Worm (Caenorhabditis elegans) whole organism, L4/young adult: ENCODE measurements around the gene acbp-5.

Experiments used
- W03F9.2 ChIP-seq: fragments of 150-350 bp; optimal IDR thresholded peaks from 2 replicates; lab custom pipeline; 2014; ENCODE audit warnings: missing biosample characterization, missing genetic modification characterization
- dao-5 ChIP-seq: sonication (generic microtip); optimal IDR thresholded peaks from 2 replicates; lab custom pipeline; 2016; ENCODE audit warnings: missing genotype, missing genetic modification characterization, moderate library complexity, missing compliant biosample characterization
- him-1 ChIP-seq: sonication (generic microtip); optimal IDR thresholded peaks from 2 replicates; lab custom pipeline; 2016; ENCODE audit warnings: missing genotype, missing genetic modification reagents, missing genetic modification characterization, missing compliant biosample characterization

Gene acbp-5

DNA sequence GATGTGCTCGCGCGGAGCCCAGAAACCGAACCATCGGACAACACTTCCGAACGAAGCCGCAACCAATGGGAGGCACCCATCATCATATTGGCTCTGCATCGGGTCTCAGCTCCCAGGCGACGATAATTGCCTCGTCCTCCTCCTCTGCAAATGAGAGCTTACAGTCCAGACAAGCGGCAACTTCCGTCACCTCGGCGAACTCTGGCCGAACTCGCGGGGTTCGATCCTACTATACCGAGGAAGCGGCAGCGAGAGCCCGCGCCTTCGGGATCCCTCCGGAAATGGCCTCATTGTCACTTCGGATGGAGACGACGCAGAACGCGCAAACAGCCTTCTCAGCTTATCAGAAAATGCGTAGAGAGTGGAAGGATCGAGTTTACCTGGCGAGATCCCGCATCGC is 13.5 kb upstream of the acbp-5 start:
- TF ChIP-seq him-1, result no peak
- no peak for TF ChIP-seq dao-5
- TF ChIP-seq W03F9.2 (tag; lab: Kevin White, UChicago), result no peak

DNA sequence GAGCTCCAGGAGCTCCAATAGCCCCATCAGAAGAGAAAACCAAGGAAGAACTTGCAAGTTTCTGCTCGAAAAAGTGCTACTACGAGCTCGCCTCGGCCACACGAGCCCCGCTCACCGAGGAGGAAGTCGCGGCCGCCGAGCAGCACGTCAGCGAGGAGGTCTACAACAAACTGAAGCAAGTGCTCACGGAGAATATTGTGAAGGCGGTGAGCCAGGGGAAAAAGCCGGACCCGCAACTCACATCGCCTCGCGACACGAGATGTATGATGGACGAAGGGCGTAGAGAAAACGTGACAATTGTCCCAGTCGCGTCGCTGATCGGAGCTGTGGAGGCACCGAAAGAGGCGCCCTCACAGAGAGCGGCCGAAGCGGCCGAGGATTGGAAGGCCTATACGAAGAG is 11.2 kb upstream of the acbp-5 start:
- no peak for TF ChIP-seq him-1
- no peak for TF ChIP-seq W03F9.2 (tag; lab: Kevin White, UChicago)
- TF ChIP-seq dao-5, result no peak

DNA sequence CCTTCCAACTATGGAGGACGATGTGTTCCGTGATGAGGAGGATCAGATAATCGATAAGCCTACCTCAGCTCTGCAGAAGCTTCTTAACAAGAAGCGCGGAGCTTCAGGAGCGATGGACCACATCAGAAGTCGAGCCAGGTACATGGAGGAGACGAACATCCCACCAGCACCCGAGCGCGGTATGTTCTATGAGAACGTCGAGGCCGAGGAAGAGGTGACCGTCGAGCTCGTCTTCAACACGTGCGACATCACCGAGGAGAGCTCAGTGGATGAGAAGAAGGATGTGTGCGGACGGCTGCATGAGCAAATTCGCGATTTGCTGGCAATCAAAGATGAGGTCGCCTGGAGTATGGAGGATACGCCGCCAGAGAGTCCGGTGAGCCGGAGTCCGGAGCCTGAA is 10.5 kb upstream of the acbp-5 start:
- TF ChIP-seq W03F9.2 (tag; lab: Kevin White, UChicago) (no peak), him-1 (no peak), dao-5 (no peak)

- TF ChIP-seq W03F9.2 (tag; lab: Kevin White, UChicago) (no peak), him-1 (no peak), dao-5 (no peak)
These were observed 9.9 kb upstream of the acbp-5 start for ce11 chrIII:13651414-13651813.

ce11 chrIII:13648540-13648939 is 7.1 kb upstream of the acbp-5 start:
- TF ChIP-seq dao-5 (no peak), him-1 (no peak), W03F9.2 (tag; lab: Kevin White, UChicago) (no peak)

ce11 chrIII:13645885-13646488 is 4.5 kb upstream of the acbp-5 start:
- TF ChIP-seq W03F9.2 (tag; lab: Kevin White, UChicago), result no peak
- no peak for TF ChIP-seq him-1
- no peak for TF ChIP-seq dao-5

- TF ChIP-seq him-1 (no peak), W03F9.2 (tag; lab: Kevin White, UChicago) (no peak), dao-5 (no peak)
These were observed 2.8 kb upstream of the acbp-5 start for ce11 chrIII:13644279-13644678.

DNA sequence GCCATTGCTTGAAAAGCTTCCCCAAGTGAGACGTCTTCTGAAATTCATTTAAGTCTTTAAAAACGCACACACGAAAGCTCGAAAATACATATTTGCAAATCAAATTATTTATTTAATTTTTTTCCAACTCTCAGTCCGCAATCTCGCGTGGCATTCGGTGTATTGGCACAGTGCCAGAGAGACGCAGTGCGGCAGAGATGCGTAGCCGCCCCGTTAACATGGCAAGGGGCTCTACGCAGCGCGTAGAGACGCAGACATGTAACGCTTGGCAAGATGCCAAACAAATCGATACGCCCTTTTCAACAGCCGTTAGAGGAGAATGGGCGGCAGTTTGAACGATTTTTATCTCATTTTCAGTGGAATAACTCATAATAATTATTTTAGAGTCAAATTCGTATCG is 2.0 kb upstream of the acbp-5 start, which contains the start of the genes drr-2 and set-16:
drr-2 (minus strand) TSS at position 37 of the 400 bp plus-strand sequence.
set-16 (plus strand) TSS at position 383 of the 400 bp plus-strand sequence.
- TF ChIP-seq dao-5 (peak; percentile 68), him-1 (peak; percentile 96), W03F9.2 (tag; lab: Kevin White, UChicago) (peak; percentile 98)

DNA sequence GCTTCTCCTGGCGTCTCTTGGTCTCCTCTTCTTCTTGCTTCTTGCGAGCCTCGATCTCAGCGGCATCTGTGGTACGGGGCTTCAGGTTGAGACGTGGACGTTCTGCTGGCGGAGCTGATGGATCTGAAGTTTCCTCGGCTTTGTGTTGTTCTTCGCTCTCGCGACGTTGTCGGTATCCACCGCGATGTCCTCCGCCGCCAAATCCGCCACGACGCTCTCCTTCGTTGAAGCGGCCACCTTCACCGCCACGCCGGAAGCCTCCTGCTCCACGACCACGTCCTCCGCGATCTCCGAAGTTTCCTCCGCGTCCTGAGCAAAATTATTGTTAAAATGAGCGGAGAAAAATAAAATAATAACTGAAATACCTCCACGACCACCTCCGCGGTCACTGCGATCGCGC is 1.3 kb upstream of the acbp-5 start:
- no peak for TF ChIP-seq him-1
- TF ChIP-seq W03F9.2 (tag; lab: Kevin White, UChicago), result no peak
- TF ChIP-seq dao-5, result no peak

DNA sequence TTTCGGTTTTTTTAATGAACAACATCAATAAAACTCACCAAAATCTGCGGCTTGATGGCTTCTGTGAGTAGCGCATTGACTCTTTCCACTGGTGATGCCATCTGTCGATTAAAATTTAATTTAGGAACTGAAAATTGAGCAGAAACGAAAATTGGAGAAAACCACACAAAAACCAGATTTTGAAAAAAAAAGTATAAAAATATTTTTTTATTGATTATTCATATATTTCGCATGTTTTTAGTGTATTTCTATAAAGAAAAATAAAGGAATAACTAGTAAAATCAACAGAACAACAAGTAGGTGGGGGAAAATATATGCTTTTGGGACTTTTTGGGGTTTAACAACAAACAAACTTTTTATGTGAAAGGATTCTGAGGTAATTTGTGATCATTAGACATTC is 739 bp upstream of the acbp-5 start, which contains the start of gene T12D8.10:
T12D8.10 (minus strand) TSS at position 101 of the 400 bp plus-strand sequence.
- no peak for TF ChIP-seq him-1

ce11 chrIII:13640869-13641268 is 619 bp downstream of the acbp-5 start:
- no peak for TF ChIP-seq W03F9.2 (tag; lab: Kevin White, UChicago)
- TF ChIP-seq dao-5, result no peak
- TF ChIP-seq him-1, result no peak

DNA sequence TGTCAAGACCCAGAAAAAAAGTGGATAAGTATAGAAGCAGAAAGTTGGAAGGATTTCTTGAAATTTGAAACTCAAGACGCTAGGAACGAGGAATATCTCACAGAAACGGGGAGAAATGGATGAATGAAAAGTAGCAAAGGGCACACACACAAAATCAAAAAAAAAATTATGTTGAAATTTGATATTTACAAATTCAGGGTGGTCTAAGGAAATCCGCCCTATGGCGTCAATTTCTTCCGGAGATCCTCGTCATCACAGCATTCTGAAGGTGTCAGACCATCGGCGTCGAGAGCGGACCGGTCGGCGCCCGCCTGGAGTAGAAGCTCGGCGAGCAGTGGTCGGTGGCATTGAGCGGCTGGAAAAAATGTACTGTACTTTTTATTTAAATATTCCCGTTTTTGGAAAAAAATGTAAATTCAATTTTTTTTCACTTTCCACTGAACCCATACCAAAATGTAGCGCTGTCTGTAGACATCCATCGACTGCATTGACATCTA is 1.4 kb downstream of the acbp-5 start:
- TF ChIP-seq W03F9.2 (tag; lab: Kevin White, UChicago), result no peak
- no peak for TF ChIP-seq dao-5
- TF ChIP-seq him-1, result no peak

DNA sequence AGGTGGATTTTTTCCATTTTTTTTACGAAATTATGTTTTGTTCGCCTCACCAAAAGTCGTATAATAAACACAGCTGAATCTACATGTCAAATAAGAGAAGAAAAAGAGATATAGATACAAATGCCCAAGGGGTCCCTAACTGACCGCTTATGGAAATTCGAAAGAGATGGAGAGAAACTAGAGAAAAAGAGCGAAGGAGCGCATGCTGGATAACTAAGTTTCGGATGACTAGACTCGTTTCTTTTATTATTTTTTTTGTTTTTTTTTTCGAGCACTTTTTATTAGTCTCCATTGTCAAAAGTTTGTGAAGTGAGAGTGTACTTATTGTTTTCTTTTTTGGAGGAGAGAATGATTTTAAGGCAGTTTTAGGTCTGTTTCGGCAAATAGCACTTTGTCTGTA is 3.8 kb downstream of the acbp-5 start:
- TF ChIP-seq dao-5 (no peak), him-1 (no peak), W03F9.2 (tag; lab: Kevin White, UChicago) (no peak)

DNA sequence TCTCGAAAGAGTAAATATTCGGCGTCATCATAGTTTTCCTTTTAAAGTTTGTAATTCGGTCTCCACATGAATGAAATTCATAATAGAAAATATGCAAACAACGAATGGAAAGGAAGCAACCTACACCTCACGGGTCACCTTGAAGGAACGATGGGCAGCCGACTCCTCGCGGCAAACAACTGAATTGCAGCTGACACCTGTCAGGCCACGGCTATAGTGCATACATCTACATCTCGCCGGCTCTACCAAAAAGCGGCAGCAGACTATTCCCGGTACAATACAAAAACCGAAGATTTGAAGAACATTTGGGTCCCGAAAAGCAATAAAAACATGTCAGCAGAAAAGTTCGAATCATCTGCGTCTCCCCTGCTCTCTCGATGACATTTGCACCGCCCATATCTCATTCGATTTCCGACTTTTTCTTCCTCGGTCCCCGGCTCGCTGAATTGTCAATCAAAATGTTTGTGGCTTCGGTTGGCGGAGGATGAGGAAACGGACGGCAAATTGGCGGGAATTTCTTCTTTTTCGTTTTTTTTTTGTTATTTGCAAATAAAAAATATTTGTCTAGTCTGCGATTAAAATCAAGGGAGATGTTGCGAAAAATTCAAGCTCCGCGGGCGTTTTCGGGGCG is 5.6 kb downstream of the acbp-5 start:
- TF ChIP-seq him-1 (no peak), dao-5 (no peak)

ce11 chrIII:13635235-13635634 is 6.3 kb downstream of the acbp-5 start:
- no peak for TF ChIP-seq dao-5
- TF ChIP-seq him-1, result no peak
- no peak for TF ChIP-seq W03F9.2 (tag; lab: Kevin White, UChicago)

DNA sequence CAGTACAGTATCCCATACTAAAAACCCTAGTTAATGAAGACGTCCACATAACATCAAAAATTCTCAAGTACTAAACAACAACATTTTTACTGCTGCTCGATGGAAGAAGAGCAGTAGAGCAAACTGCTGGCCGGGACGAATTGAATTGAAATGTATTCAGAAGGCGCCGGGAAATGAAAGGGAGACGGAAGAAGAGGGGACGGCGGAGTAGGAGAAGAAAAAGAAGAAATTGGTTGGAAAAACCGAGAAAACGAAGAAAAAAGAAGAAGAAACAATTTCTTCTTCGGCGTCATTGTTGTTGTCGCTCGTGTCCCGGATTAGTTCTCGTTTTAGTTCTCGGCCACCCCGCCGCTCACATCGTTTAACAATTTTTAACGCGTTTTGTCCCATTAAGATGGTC is 7.7 kb downstream of the acbp-5 start:
- TF ChIP-seq W03F9.2 (tag; lab: Kevin White, UChicago), result no peak
- no peak for TF ChIP-seq him-1
- no peak for TF ChIP-seq dao-5
